Worm (Caenorhabditis elegans) whole organism, late embryonic: ENCODE measurements around the gene F15E6.10.

Experiments used
- K09A11.1 ChIP-seq: sonication (generic microtip); optimal IDR thresholded peaks from 2 replicates; lab custom pipeline; 2017; ENCODE audit warnings: antibody characterized with exemption, mild to moderate bottlenecking, missing genetic modification characterization, missing compliant biosample characterization; ENCODE audit not compliant: insufficient read depth
- ama-1 ChIP-seq: fragments of 150-350 bp; optimal IDR thresholded peaks from 2 replicates; lab custom pipeline; 2014
- ceh-22 ChIP-seq: sonication (generic microtip); optimal IDR thresholded peaks from 2 replicates; lab custom pipeline; 2017; ENCODE audit warnings: missing biosample characterization, missing genetic modification characterization
- dmd-4 ChIP-seq: sonication (generic microtip); optimal IDR thresholded peaks from 2 replicates; lab custom pipeline; 2016; ENCODE audit warnings: borderline replicate concordance, missing genetic modification characterization, missing compliant biosample characterization
- hlh-15 ChIP-seq: sonication (generic microtip); optimal IDR thresholded peaks from 2 replicates; lab custom pipeline; 2016; ENCODE audit warnings: missing genetic modification characterization, missing compliant biosample characterization
- hlh-6 ChIP-seq: sonication (generic microtip); optimal IDR thresholded peaks from 2 replicates; lab custom pipeline; 2016; ENCODE audit warnings: missing genotype, missing genetic modification characterization, missing compliant biosample characterization
- nfya-1 ChIP-seq: sonication (generic microtip); optimal IDR thresholded peaks from 2 replicates; lab custom pipeline; 2017; ENCODE audit warnings: missing genetic modification characterization, mild to moderate bottlenecking, missing compliant biosample characterization, antibody characterized with exemption, moderate library complexity

DNA sequence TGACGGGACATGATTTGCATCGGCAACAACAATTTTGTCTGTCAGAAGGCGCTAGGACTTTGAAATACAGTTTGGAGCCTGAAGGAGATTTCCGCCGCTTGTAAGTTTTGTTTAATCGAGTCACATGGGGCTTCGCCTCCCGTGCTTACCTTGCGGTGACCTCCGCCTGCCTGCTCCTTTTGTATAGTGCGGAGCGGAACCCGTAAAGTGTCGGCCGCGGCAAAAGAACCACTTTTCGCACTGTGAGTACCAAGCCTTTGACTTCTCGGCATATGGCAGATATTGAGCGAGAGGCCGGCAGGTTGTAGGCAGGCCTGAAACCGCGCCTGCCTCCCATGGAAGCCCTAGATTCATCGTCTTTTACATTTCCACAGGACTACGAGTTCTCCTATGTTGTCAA, 26.7 kb upstream of the F15E6.10 start:
- TF ChIP-seq dmd-4 (tag; lab: Kevin White, UChicago), result no peak
- no peak for TF ChIP-seq nfya-1 (tag; lab: Kevin White, UChicago)
- no peak for TF ChIP-seq K09A11.1
- TF ChIP-seq hlh-15 (tag; lab: Kevin White, UChicago), result no peak
- TF ChIP-seq hlh-6, result no peak
- no peak for TF ChIP-seq ceh-22 (tag; lab: Kevin White, UChicago)
- TF ChIP-seq ama-1, result no peak
